Fruit fly (Drosophila melanogaster): Measurements from ENCODE around the gene CG4045.

The CG4045 gene

DNA sequence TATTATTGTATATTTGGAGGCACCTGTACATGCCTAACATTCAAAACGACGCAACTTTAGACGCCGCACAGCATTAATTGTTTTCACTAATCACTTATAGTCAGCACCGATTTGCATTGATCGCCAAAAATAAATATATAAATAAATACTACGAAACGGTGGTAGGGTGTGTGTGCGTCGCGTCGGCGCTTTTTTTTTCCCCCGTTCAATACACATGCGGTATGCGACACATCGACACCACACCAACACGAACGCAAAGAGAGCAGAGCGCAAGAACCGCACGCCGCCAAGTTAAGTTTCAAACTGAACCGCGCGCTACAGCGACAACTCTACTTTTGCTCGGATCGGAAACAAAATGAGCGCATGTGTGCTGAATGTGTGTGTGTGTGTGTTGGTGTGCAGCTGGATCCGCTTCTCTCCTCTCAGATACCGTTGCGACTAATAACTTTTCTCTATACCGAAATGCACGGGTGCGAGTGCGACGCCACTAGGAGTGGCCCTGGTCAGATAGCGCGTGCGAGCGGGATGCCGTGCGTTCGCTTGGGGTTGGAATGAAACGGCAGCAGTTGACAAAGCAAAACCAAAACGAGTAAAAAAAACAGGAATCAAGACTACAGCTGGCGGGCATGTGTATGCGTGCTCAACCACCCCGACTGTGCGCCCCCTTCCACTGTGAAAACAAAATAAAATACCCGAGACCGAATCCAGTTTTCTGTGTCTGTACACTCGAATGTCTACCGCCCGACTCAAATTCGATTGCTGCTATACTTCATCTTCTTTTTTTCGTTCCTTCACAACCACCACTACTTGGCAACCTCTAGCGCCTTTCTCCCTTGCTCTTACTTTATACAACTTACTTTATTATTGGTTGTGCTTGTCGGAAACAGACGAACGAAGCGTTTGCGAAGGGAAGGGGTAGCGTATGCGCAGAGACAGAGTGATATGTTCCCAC, 47.6 kb upstream of the CG4045 start, which contains the start of gene ph-d (continued):
- no peak for TF ChIP-seq Camta (GFP tag; optimal IDR thresholded peaks at IDR 0.05)
- TF ChIP-seq CG14441 (GFP tag; IDR thresholded peaks at IDR 0.05) = no peak
- TF ChIP-seq CG30431 (GFP tag; optimal IDR thresholded peaks at IDR 0.05) = peak; percentile 38
- TF ChIP-seq unc-4 (GFP tag; IDR thresholded peaks at IDR 0.05; ENCODE audit: partially characterized antibody) = peak; percentile 34; the same call in 1 of the 2 replicates
- peak; percentile 62; the same call in 1 of the 3 replicates for TF ChIP-seq ci (GFP tag; IDR thresholded peaks at IDR 0.05)
- peak; percentile 3 for TF ChIP-seq CG13123 (GFP tag; optimal IDR thresholded peaks at IDR 0.05)
- peak; percentile 98 for TF ChIP-seq CG10462 (GFP tag; optimal IDR thresholded peaks at IDR 0.05)
- TF ChIP-seq Xrp1 (GFP tag; IDR thresholded peaks at IDR 0.05) = peak; percentile 54; the same call in 1 of the 2 replicates
- peak; percentile 10; the same call in 1 of the 3 replicates for TF ChIP-seq B-H1 (GFP tag; IDR thresholded peaks at IDR 0.05)
- TF ChIP-seq CG18476 (GFP tag; optimal IDR thresholded peaks at IDR 0.05) = no peak
- TF ChIP-seq pho (GFP tag; optimal IDR thresholded peaks at IDR 0.05) = no peak
- no peak for TF ChIP-seq CG16779 (GFP tag; IDR thresholded peaks at IDR 0.05)
- peak; percentile 56 for TF ChIP-seq CG12299 (tag; optimal IDR thresholded peaks at IDR 0.05)
- no peak; the same call in 2 of the 3 replicates for TF ChIP-seq Mrtf (GFP tag; IDR thresholded peaks at IDR 0.05)
- peak; percentile 30 for TF ChIP-seq gro (GFP tag; optimal IDR thresholded peaks at IDR 0.05)
- peak; percentile 62 for TF ChIP-seq Chrac-16 (GFP tag; optimal IDR thresholded peaks at IDR 0.05)
- no peak for TF ChIP-seq CG10959 (GFP tag; IDR thresholded peaks at IDR 0.05)
- TF ChIP-seq E2f1 (GFP tag; IDR thresholded peaks at IDR 0.05) = peak; percentile 42; the same call in 1 of the 2 replicates
- TF ChIP-seq gce (GFP tag; IDR thresholded peaks at IDR 0.05) = 0 out of 3 replicates have a peak, but pooled peaks have one; percentile 67
- no peak; the same call in 2 of the 3 replicates for TF ChIP-seq croc (GFP tag; conservative IDR thresholded peaks at IDR 0.05)
- TF ChIP-seq CG9727 (GFP tag; optimal IDR thresholded peaks at IDR 0.05) = peak; percentile 51
- TF ChIP-seq CG4360 (GFP tag; IDR thresholded peaks at IDR 0.05) = 0 out of 2 replicates have a peak, but pooled peaks have one; percentile 17
- peak; percentile 18 for TF ChIP-seq CG12071 (GFP tag; optimal IDR thresholded peaks at IDR 0.05)
- TF ChIP-seq caup (GFP tag; optimal IDR thresholded peaks at IDR 0.05; ENCODE audit: severe bottlenecking) = peak; percentile 42
- no peak for TF ChIP-seq Hr3 (GFP tag; optimal IDR thresholded peaks at IDR 0.05)
- no peak for TF ChIP-seq CG6254 (GFP tag; optimal IDR thresholded peaks at IDR 0.05)
- TF ChIP-seq chinmo (GFP tag; IDR thresholded peaks at IDR 0.05; ENCODE audit: partially characterized antibody) = peak; percentile 95; the same call in 3 of the 4 replicates
- peak; percentile 24; the same call in 1 of the 2 replicates for TF ChIP-seq ssp (GFP tag; IDR thresholded peaks at IDR 0.05)
- peak; percentile 2 for TF ChIP-seq gcm (GFP tag; optimal IDR thresholded peaks at IDR 0.05)
- peak in 1 of 3 experiments; percentile 62 for TF ChIP-seq Stat92E (GFP tag; optimal IDR thresholded peaks at IDR 0.05)
- TF ChIP-seq Dip2 (GFP tag; IDR thresholded peaks at IDR 0.05) = no peak
- peak; percentile 43 for TF ChIP-seq Ets97D (GFP tag; optimal IDR thresholded peaks at IDR 0.05)
- TF ChIP-seq org-1 (GFP tag; optimal IDR thresholded peaks at IDR 0.05) = no peak
- peak; percentile 36; the same call in 1 of the 3 replicates for TF ChIP-seq CG11695 (GFP tag; IDR thresholded peaks at IDR 0.05)
- no peak for TF ChIP-seq Abd-B (GFP tag; optimal IDR thresholded peaks at IDR 0.05)
- TF ChIP-seq HLHmδ (GFP tag; optimal IDR thresholded peaks at IDR 0.05) = peak; percentile 38
- TF ChIP-seq tap (tag; optimal IDR thresholded peaks at IDR 0.05) = peak; percentile 18
- peak; percentile 40 for TF ChIP-seq Dp (GFP tag; optimal IDR thresholded peaks at IDR 0.05)
- TF ChIP-seq CG10274 (GFP tag; optimal IDR thresholded peaks at IDR 0.05) = peak; percentile 24
- no peak for TF ChIP-seq Gug (GFP tag; IDR thresholded peaks at IDR 0.05)
- TF ChIP-seq fd96Cb (tag; optimal IDR thresholded peaks at IDR 0.05) = peak; percentile 50
- TF ChIP-seq CG33557 (GFP tag; optimal IDR thresholded peaks at IDR 0.05) = peak; percentile 41
- TF ChIP-seq CG13287 (GFP tag; IDR thresholded peaks at IDR 0.05; ENCODE audit: partially characterized antibody) = peak; percentile 38; the same call in 1 of the 2 replicates
- TF ChIP-seq H2.0 (GFP tag; IDR thresholded peaks at IDR 0.05) = 0 out of 2 replicates have a peak, but pooled peaks have one; percentile 29
- peak; percentile 92 for TF ChIP-seq sens (GFP tag)
- TF ChIP-seq ab (GFP tag; optimal IDR thresholded peaks at IDR 0.05) = no peak
- TF ChIP-seq Dbx (GFP tag; IDR thresholded peaks at IDR 0.05) = peak; percentile 32; the same call in 1 of the 3 replicates

Measured in whole organism, embryonic.